Worm (Caenorhabditis elegans): ENCODE measurements around the gene vha-17.
"Not testable (repeated sequence)": the region's sequence is repeated elsewhere in the genome, so short reads cannot be mapped to it uniquely, and the experiment has no call there.

The vha-17 gene

DNA sequence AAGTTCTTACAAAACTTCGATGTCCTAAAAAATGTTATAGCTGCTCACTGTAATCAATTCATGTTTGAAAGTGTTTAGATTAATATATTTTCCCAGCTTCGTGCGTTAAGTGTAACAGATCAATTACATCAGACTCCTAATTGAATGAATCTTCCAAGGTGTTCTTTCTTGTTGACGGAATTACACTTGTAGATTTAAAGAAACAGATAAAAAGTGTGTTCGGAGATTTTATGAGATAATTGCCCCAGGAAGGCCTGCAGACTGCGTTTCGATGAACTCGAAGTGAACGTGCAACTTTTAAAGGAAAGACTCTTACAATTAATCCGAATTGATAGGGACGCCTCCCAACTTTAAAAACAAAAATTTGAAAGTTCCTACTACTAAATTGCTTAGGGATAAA is 32.0 kb upstream of the vha-17 start:
- TF ChIP-seq Y53F4B.3 (GFP tag; IDR thresholded peaks at IDR 0.05) (no peak), lin-40 (tag; optimal IDR thresholded peaks at IDR 0.05) (no peak), hlh-12 (tag; optimal IDR thresholded peaks at IDR 0.05) (no peak), Y79H2A.3 (GFP tag; conservative IDR thresholded peaks at IDR 0.05) (no peak)

DNA sequence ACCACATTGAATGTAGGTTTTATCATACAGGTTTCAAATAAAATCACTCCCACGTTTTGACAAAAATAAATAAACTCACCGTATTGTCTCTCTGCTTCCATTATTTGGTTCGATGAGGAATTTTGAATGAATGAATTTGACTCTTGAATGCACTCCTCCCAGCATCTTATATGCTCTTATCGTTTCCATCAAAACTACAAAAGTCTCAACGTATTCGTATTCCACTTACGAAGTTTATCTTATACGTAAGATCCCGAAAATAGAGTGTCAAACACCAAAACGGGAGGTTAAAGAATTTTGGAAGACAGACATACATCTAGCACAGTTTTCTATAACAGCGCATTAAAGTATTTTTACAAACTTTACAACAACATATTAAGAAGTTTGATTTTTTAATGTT is 27.8 kb upstream of the vha-17 start, which contains the start of gene nhr-264:
TSS of gene nhr-264 (minus strand) at position 101 of the 400 bp plus-strand sequence.
- TF ChIP-seq gei-17 (GFP tag; optimal IDR thresholded peaks at IDR 0.05); lag-1 (GFP tag; IDR thresholded peaks at IDR 0.05); ztf-6 (GFP tag; IDR thresholded peaks at IDR 0.05): not testable (repeated sequence)

DNA sequence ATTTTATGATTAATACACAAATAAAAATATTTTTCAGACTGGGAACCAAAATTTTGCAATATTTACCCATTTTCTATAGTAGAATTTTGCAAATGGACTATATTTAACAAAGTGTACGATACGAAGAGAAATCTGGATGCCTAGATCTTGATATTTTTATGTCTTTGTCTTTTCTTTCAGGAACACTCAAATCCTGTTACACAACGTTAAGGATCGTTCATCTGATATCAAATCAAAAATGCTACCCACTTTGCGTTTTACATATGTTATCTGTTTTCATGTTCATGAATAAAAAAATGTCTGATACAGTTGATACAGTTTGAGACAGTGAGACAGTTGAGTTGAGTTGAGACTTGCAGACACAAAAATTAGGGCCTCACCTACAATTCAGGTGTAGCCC is 25.3 kb upstream of the vha-17 start, which contains the start of gene F49C12.1:
TSS of gene F49C12.1 (minus strand) at position 70 of the 400 bp plus-strand sequence.
- TF ChIP-seq hlh-26 (GFP tag; conservative IDR thresholded peaks at IDR 0.05) (no peak), him-1 (tag; optimal IDR thresholded peaks at IDR 0.05) (no peak), nfya-1 (tag; optimal IDR thresholded peaks at IDR 0.05; ENCODE audit: borderline replicate concordance, insufficient read depth) (no peak), madf-8 (GFP tag; conservative IDR thresholded peaks at IDR 0.05) (no peak), B0035.1 (tag; optimal IDR thresholded peaks at IDR 0.05) (no peak), tbp1 (GFP tag; optimal IDR thresholded peaks at IDR 0.05) (no peak), bed-2 (GFP tag; IDR thresholded peaks at IDR 0.05) (no peak), C06A6.2 (GFP tag; conservative IDR thresholded peaks at IDR 0.05) (no peak), F57A8.1 (GFP tag; optimal IDR thresholded peaks at IDR 0.05) (no peak), F39B2.1 (GFP tag; IDR thresholded peaks at IDR 0.05) (no peak), mes-4 (tag; optimal IDR thresholded peaks at IDR 0.05) (no peak), let-607 (tag; optimal IDR thresholded peaks at IDR 0.05) (no peak), madf-6 (GFP tag; IDR thresholded peaks at IDR 0.05) (no peak), dpff-1 (tag; optimal IDR thresholded peaks at IDR 0.05) (no peak)

DNA sequence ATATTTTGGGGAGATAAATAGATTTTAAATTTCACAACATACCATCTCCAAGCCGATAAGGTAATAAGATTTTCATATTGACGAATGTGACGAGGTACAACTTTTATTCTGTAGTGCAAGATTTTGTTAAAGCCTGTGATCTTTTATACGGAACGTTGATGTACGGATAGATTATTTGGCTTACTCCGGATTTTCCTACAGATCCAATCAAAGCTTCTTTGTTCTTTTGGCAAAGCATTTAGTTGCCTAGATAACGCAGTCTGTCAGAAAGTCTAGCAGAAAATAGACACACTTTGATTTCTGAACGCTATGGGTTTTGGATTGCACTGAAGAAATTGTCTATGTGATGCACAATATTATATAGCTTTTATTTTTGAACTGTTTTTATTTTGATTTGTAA is 22.5 kb upstream of the vha-17 start, which contains the start of gene F49C12.2:
TSS of gene F49C12.2 (minus strand) at position 101 of the 400 bp plus-strand sequence.
- TF ChIP-seq nhr-120 (GFP tag; IDR thresholded peaks at IDR 0.05) = no peak

DNA sequence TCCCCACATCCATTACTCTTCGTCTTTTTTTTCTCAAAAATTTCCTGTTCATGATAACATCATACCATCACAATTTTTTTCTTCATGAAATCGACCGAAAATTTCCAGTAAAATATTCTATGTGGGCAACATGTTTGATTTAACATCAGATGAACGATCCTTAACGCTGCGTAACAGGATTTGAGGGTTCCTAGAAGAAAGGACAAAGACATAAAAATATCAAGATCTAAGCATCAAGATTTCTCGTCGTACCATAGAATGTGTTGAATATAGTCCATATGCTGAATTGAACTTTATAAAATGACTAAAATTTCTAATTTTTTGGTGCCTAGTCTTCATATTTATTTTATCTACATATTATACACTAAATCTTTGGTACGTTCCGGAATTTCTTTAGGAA is 21.5 kb upstream of the vha-17 start, which contains the start of gene F49C12.3:
TSS of gene F49C12.3 (plus strand) at position 301 of the 400 bp plus-strand sequence.
- TF ChIP-seq C06A6.2 (GFP tag; conservative IDR thresholded peaks at IDR 0.05) = no peak
- no peak for TF ChIP-seq nhr-90 (tag; optimal IDR thresholded peaks at IDR 0.05)
- TF ChIP-seq B0336.3 (GFP tag; IDR thresholded peaks at IDR 0.05) = no peak
- no peak for TF ChIP-seq B0261.1 (tag; optimal IDR thresholded peaks at IDR 0.05)
- no peak for TF ChIP-seq nhr-120 (GFP tag; IDR thresholded peaks at IDR 0.05)
- no peak for TF ChIP-seq T07F8.4 (tag; optimal IDR thresholded peaks at IDR 0.05)
- TF ChIP-seq repo-1 (tag; optimal IDR thresholded peaks at IDR 0.05) = no peak
- no peak for TF ChIP-seq Y56A3A.18 (GFP tag; IDR thresholded peaks at IDR 0.05)
- TF ChIP-seq egl-44 (GFP tag; IDR thresholded peaks at IDR 0.05) = no peak
- TF ChIP-seq nhr-80 (tag; optimal IDR thresholded peaks at IDR 0.05) = no peak
- no peak for TF ChIP-seq mxl-1 (tag; optimal IDR thresholded peaks at IDR 0.05)
- TF ChIP-seq Y53F4B.3 (GFP tag; IDR thresholded peaks at IDR 0.05) = no peak

DNA sequence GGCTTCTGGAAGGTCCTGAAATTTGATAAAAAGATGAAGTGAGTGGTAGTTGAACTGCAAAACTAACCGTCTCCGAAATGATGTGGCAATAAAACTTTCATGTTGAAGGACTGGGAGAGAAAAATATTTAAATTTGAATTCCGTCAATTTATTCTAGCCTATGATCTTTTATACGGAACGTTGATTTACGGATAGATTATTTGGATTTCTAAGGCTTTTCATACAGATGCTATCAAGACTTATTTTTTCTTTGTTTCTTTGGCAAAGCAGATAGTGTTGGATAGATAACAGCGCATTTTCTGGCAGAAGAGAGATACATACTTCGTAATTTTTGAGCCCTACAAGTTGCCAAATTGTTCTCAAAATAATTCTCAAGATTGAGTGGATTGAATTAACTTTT is 17.6 kb upstream of the vha-17 start, which contains the start of gene F49C12.4:
TSS of gene F49C12.4 (minus strand) at position 101 of the 400 bp plus-strand sequence.
- TF ChIP-seq ztf-3 (GFP tag; optimal IDR thresholded peaks at IDR 0.05) (no peak), Y53G8AR.9 (GFP tag; conservative IDR thresholded peaks at IDR 0.05) (no peak), ets-4 (GFP tag; optimal IDR thresholded peaks at IDR 0.05) (no peak), athp-1 (tag; optimal IDR thresholded peaks at IDR 0.05) (no peak), sptf-2 (GFP tag; optimal IDR thresholded peaks at IDR 0.05) (no peak)
